Worm (Caenorhabditis elegans) whole organism, L4 larva: Measurements from ENCODE around the gene Y57G11C.52.
A peak's percentile ranks its signal among the peaks of the same experiment; 100 is the strongest.

Experiments
- Y75B8A.6 ChIP-seq: fragments of 200-800 bp; sonication (Bioruptor generic); IDR thresholded peaks from 2 replicates; pipeline ENCODE4 v1.3.6; 2022; ENCODE audit warnings: missing genetic modification reagents, missing genetic modification characterization, missing compliant biosample characterization
- ama-1 ChIP-seq: fragments of 150-350 bp; optimal IDR thresholded peaks from 2 replicates; lab custom pipeline; 2014; ENCODE audit warnings: inconsistent platforms, mixed read lengths
- ceh-82 ChIP-seq: sonication (generic microtip); optimal IDR thresholded peaks from 2 replicates; lab custom pipeline; 2017; ENCODE audit warnings: missing biosample characterization, missing genetic modification characterization
- lin-39 ChIP-seq: fragments of 150-350 bp; optimal IDR thresholded peaks from 2 replicates; lab custom pipeline; 2014; ENCODE audit warnings: missing biosample characterization, missing genetic modification reagents, missing genetic modification characterization
- nhr-28 ChIP-seq: fragments of 150-350 bp; optimal IDR thresholded peaks from 2 replicates; lab custom pipeline; 2014; ENCODE audit warnings: missing biosample characterization, missing genetic modification characterization
- nhr-77 ChIP-seq: fragments of 150-350 bp; optimal IDR thresholded peaks from 2 replicates; lab custom pipeline; 2014; ENCODE audit warnings: missing biosample characterization, missing genetic modification characterization
- pha-4 ChIP-seq, 2 experiments: fragments of 150-350 bp in 1 of 2; fragments of 200-800 bp in 1 of 2; sonication (Bioruptor generic) in 1 of 2; IDR thresholded peaks in 1 of 2; optimal IDR thresholded peaks in 1 of 2; 2 replicates each; pipeline versions ENCODE4 v1.3.6 to Lab custom; 2014 to 2022; ENCODE audit warnings: missing genetic modification characterization in 2 of 2, missing genetic modification reagents in 2 of 2, missing biosample characterization in 1 of 2, missing compliant biosample characterization in 1 of 2

- TF ChIP-seq pha-4 (GFP tag; IDR thresholded peaks at IDR 0.05; lab: Robert Waterston, UW) (no peak), pha-4 (tag; optimal IDR thresholded peaks at IDR 0.05; lab: Kevin White, UChicago) (no peak), lin-39 (tag; lab: Kevin White, UChicago) (no peak), ama-1 (no peak), nhr-28 (tag; lab: Kevin White, UChicago) (peak; percentile 30), Y75B8A.6 (GFP tag; lab: Robert Waterston, UW) (no peak), nhr-77 (no peak), ceh-82 (tag; lab: Kevin White, UChicago) (no peak)
These were observed 31.8 kb downstream of the Y57G11C.52 start for ce11 chrIV:14885584-14885983.
